Worm (Caenorhabditis elegans): ENCODE measurements around the gene F49C12.1.

ce11 chrIV:9266464-9266863 is 29.7 kb downstream of the F49C12.1 start, which contains the start of gene Y11D7A.19:
- no peak for TF ChIP-seq med-1 (GFP tag; optimal IDR thresholded peaks at IDR 0.05; ENCODE audit: insufficient read depth)
- TF ChIP-seq ztf-23 (GFP tag; IDR thresholded peaks at IDR 0.05): no peak
